Fruit fly (Drosophila melanogaster): ENCODE measurements around the gene MICU3.

Gene MICU3

dm6 chr3R:19880431-19880939 is 33.4 kb downstream of the MICU3 start:
- TF ChIP-seq Pif1B (GFP tag; optimal IDR thresholded peaks at IDR 0.05): no peak
- TF ChIP-seq D1 (tag; optimal IDR thresholded peaks at IDR 0.05): no peak
- TF ChIP-seq fd96Ca (GFP tag; IDR thresholded peaks at IDR 0.05): peak; percentile 51
- no peak for TF ChIP-seq gl (tag; optimal IDR thresholded peaks at IDR 0.05)
- peak; percentile 35; the same call in 1 of the 2 replicates for TF ChIP-seq Ets98B (GFP tag; IDR thresholded peaks at IDR 0.05)
- TF ChIP-seq EcR (GFP tag; optimal IDR thresholded peaks at IDR 0.05): no peak
- TF ChIP-seq CG8301 (tag; optimal IDR thresholded peaks at IDR 0.05): no peak
- no peak for TF ChIP-seq CG34367 (tag; optimal IDR thresholded peaks at IDR 0.05)
- TF ChIP-seq CG9948 (tag; optimal IDR thresholded peaks at IDR 0.05): no peak
- peak; percentile 41; the same call in 1 of the 3 replicates for TF ChIP-seq CG4496 (GFP tag; IDR thresholded peaks at IDR 0.05)
- TF ChIP-seq CG32121 (GFP tag; IDR thresholded peaks at IDR 0.05): peak; percentile 60; the same call in 1 of the 2 replicates
- TF ChIP-seq CG10348 (GFP tag; IDR thresholded peaks at IDR 0.05): no peak
- TF ChIP-seq rn (GFP tag; IDR thresholded peaks at IDR 0.05): no peak
- no peak for TF ChIP-seq CG12605 (GFP tag; IDR thresholded peaks at IDR 0.05)
- TF ChIP-seq CG13204 (GFP tag; optimal IDR thresholded peaks at IDR 0.05): no peak
- peak; percentile 16 for TF ChIP-seq CG17806 (tag; optimal IDR thresholded peaks at IDR 0.05)
- TF ChIP-seq CG8159 (tag; optimal IDR thresholded peaks at IDR 0.05): peak; percentile 22
- TF ChIP-seq CG15710 (tag; optimal IDR thresholded peaks at IDR 0.05): peak; percentile 24
- peak; percentile 33 for TF ChIP-seq Snoo (tag; optimal IDR thresholded peaks at IDR 0.05)

- no peak for TF ChIP-seq D1 (tag; optimal IDR thresholded peaks at IDR 0.05)
- no peak for TF ChIP-seq Snoo (tag; optimal IDR thresholded peaks at IDR 0.05)
- TF ChIP-seq EcR (GFP tag; optimal IDR thresholded peaks at IDR 0.05): no peak
- TF ChIP-seq CG34367 (tag; optimal IDR thresholded peaks at IDR 0.05): no peak
- TF ChIP-seq Ets98B (GFP tag; IDR thresholded peaks at IDR 0.05): no peak
- TF ChIP-seq CG8159 (tag; optimal IDR thresholded peaks at IDR 0.05): no peak
- no peak for TF ChIP-seq CG12605 (GFP tag; IDR thresholded peaks at IDR 0.05)
- TF ChIP-seq fd96Ca (GFP tag; IDR thresholded peaks at IDR 0.05): no peak
- no peak for TF ChIP-seq CG13204 (GFP tag; optimal IDR thresholded peaks at IDR 0.05)
- TF ChIP-seq rn (GFP tag; IDR thresholded peaks at IDR 0.05): no peak
- no peak for TF ChIP-seq CG17806 (tag; optimal IDR thresholded peaks at IDR 0.05)
- TF ChIP-seq CG8301 (tag; optimal IDR thresholded peaks at IDR 0.05): no peak
- TF ChIP-seq Pif1B (GFP tag; optimal IDR thresholded peaks at IDR 0.05): no peak
Observed at dm6 chr3R:19888156-19888784, 41.2 kb downstream of the MICU3 start, which contains the start of gene ninaE. TSS of gene ninaE (minus strand) at chr3R:19888206.

- TF ChIP-seq gl (tag; optimal IDR thresholded peaks at IDR 0.05): no peak
- TF ChIP-seq fd96Ca (GFP tag; IDR thresholded peaks at IDR 0.05): no peak
- TF ChIP-seq Pif1B (GFP tag; optimal IDR thresholded peaks at IDR 0.05): no peak
- no peak for TF ChIP-seq EcR (GFP tag; optimal IDR thresholded peaks at IDR 0.05)
- no peak for TF ChIP-seq CG9948 (tag; optimal IDR thresholded peaks at IDR 0.05)
- peak; percentile 52 for TF ChIP-seq CG8301 (tag; optimal IDR thresholded peaks at IDR 0.05)
- TF ChIP-seq rn (GFP tag; IDR thresholded peaks at IDR 0.05): no peak
- TF ChIP-seq CG14655 (GFP tag; optimal IDR thresholded peaks at IDR 0.05): peak; percentile 65
- TF ChIP-seq CG34367 (tag; optimal IDR thresholded peaks at IDR 0.05): no peak
- no peak; the same call in 1 of the 2 replicates for TF ChIP-seq Ets98B (GFP tag; IDR thresholded peaks at IDR 0.05)
- 0 out of 3 replicates have a peak, but pooled peaks have one; percentile 7 for TF ChIP-seq CG4496 (GFP tag; IDR thresholded peaks at IDR 0.05)
- TF ChIP-seq CG12605 (GFP tag; IDR thresholded peaks at IDR 0.05): no peak
- TF ChIP-seq CG8159 (tag; optimal IDR thresholded peaks at IDR 0.05): peak; percentile 16
- no peak for TF ChIP-seq CG13204 (GFP tag; optimal IDR thresholded peaks at IDR 0.05)
Observed at dm6 chr3R:19889603-19890187, 42.6 kb downstream of the MICU3 start.

- TF ChIP-seq CG8301 (tag; optimal IDR thresholded peaks at IDR 0.05) (no peak), CG13204 (GFP tag; optimal IDR thresholded peaks at IDR 0.05) (peak; percentile 58), CG4496 (GFP tag; IDR thresholded peaks at IDR 0.05) (0 out of 3 replicates have a peak, but pooled peaks have one; percentile 32), CG15710 (tag; optimal IDR thresholded peaks at IDR 0.05) (no peak), CG12605 (GFP tag; IDR thresholded peaks at IDR 0.05) (peak; percentile 29; the same call in 1 of the 2 replicates), CG32121 (GFP tag; IDR thresholded peaks at IDR 0.05) (peak; percentile 31; the same call in 1 of the 2 replicates), gl (tag; optimal IDR thresholded peaks at IDR 0.05) (no peak), fd96Ca (GFP tag; IDR thresholded peaks at IDR 0.05) (no peak), CG8159 (tag; optimal IDR thresholded peaks at IDR 0.05) (no peak), CG14655 (GFP tag; optimal IDR thresholded peaks at IDR 0.05) (peak; percentile 14), CG9948 (tag; optimal IDR thresholded peaks at IDR 0.05) (no peak), D1 (tag; optimal IDR thresholded peaks at IDR 0.05) (no peak), Snoo (tag; optimal IDR thresholded peaks at IDR 0.05) (no peak), Pif1B (GFP tag; optimal IDR thresholded peaks at IDR 0.05) (no peak), CG34367 (tag; optimal IDR thresholded peaks at IDR 0.05) (no peak), CG17806 (tag; optimal IDR thresholded peaks at IDR 0.05) (no peak), rn (GFP tag; IDR thresholded peaks at IDR 0.05) (no peak), EcR (GFP tag; optimal IDR thresholded peaks at IDR 0.05) (no peak), Pif1A (GFP tag; optimal IDR thresholded peaks at IDR 0.05) (no peak), Ets98B (GFP tag; IDR thresholded peaks at IDR 0.05) (no peak; the same call in 1 of the 2 replicates), CG10348 (GFP tag; IDR thresholded peaks at IDR 0.05) (no peak)
Observed at dm6 chr3R:19890340-19890998, 43.4 kb downstream of the MICU3 start, which contains the start of gene CG4733. TSS of gene CG4733 (plus strand) at chr3R:19890689.

- TF ChIP-seq gl (tag; optimal IDR thresholded peaks at IDR 0.05): no peak
- no peak for TF ChIP-seq D1 (tag; optimal IDR thresholded peaks at IDR 0.05)
- TF ChIP-seq CG13204 (GFP tag; optimal IDR thresholded peaks at IDR 0.05): no peak
- TF ChIP-seq CG12605 (GFP tag; IDR thresholded peaks at IDR 0.05): no peak
- TF ChIP-seq CG8301 (tag; optimal IDR thresholded peaks at IDR 0.05): no peak
- no peak for TF ChIP-seq CG8159 (tag; optimal IDR thresholded peaks at IDR 0.05)
- no peak for TF ChIP-seq CG14655 (GFP tag; optimal IDR thresholded peaks at IDR 0.05)
- no peak for TF ChIP-seq Pif1B (GFP tag; optimal IDR thresholded peaks at IDR 0.05)
- no peak for TF ChIP-seq CG34367 (tag; optimal IDR thresholded peaks at IDR 0.05)
- no peak for TF ChIP-seq Snoo (tag; optimal IDR thresholded peaks at IDR 0.05)
- no peak for TF ChIP-seq CG15710 (tag; optimal IDR thresholded peaks at IDR 0.05)
- TF ChIP-seq CG10348 (GFP tag; IDR thresholded peaks at IDR 0.05): no peak
- TF ChIP-seq fd96Ca (GFP tag; IDR thresholded peaks at IDR 0.05): 0 out of 3 replicates have a peak, but pooled peaks have one; percentile 48
- TF ChIP-seq CG4496 (GFP tag; IDR thresholded peaks at IDR 0.05): no peak
- no peak for TF ChIP-seq Ets98B (GFP tag; IDR thresholded peaks at IDR 0.05)
- TF ChIP-seq CG32121 (GFP tag; IDR thresholded peaks at IDR 0.05): 0 out of 2 replicates have a peak, but pooled peaks have one; percentile 9
- no peak for TF ChIP-seq CG9948 (tag; optimal IDR thresholded peaks at IDR 0.05)
Observed at dm6 chr3R:19891363-19891762, 44.3 kb downstream of the MICU3 start.

All from whole organism, pupa.